Worm (Caenorhabditis elegans) whole organism, L1 larva: Measurements from ENCODE around the gene C28A5.1.

Experiments
- ceh-82 ChIP-seq, 3 experiments: fragments of 150-350 bp in 1 of 3; sonication (generic microtip) in 2 of 3; optimal IDR thresholded peaks; 2 replicates each; lab custom pipeline; 2014 to 2017; ENCODE audit warnings: missing biosample characterization in 3 of 3, missing genetic modification characterization in 3 of 3
- lin-13 ChIP-seq: fragments of 150-350 bp; optimal IDR thresholded peaks from 2 replicates; lab custom pipeline; 2014; ENCODE audit warnings: missing biosample characterization, missing genetic modification reagents, missing genetic modification characterization
- ztf-11 ChIP-seq, 2 experiments: sonication (generic microtip); optimal IDR thresholded peaks; 2 replicates each; lab custom pipeline; 2016 to 2017; ENCODE audit warnings: missing genetic modification characterization in 2 of 2, missing biosample characterization in 1 of 2, missing compliant biosample characterization in 1 of 2

ce11 chrIII:4413099-4413498, 21.0 kb downstream of the C28A5.1 start, which contains the start of gene mpc-1:
- TF ChIP-seq lin-13 (GFP tag; lab: Kevin White, UChicago) = no peak
- no peak for TF ChIP-seq ztf-11 (tag; optimal IDR thresholded peaks at IDR 0.05; lab: Kevin White, UChicago)
- no peak for TF ChIP-seq ceh-82 (tag; optimal IDR thresholded peaks at IDR 0.05; lab: Kevin White, UChicago)
